Fruit fly (Drosophila melanogaster): ENCODE results near the gene CG11970.

- no peak for TF ChIP-seq CG8478 (optimal IDR thresholded peaks at IDR 0.05)
- TF ChIP-seq CTCF (optimal IDR thresholded peaks at IDR 0.05) = no peak
Observed at dm6 chr3R:8956333-8956732, 28.2 kb upstream of the CG11970 start.
